Fruit fly (Drosophila melanogaster) whole organism, embryonic: ENCODE results near the gene CG14273.
A peak's percentile ranks its signal among the peaks of the same experiment; 100 is the strongest.

Source experiments
- Atf6 ChIP-seq: fragments of 200-800 bp; sonication (Bioruptor generic); IDR thresholded peaks from 2 replicates; pipeline ENCODE4 v1.3.6; 2022; ENCODE audit warnings: missing biosample characterization, missing genetic modification characterization
- Bgb ChIP-seq: fragments of 200-800 bp; sonication (Bioruptor generic); IDR thresholded peaks from 2 replicates; pipeline ENCODE4 v1.3.6; 2022; ENCODE audit warnings: missing biosample characterization, missing genetic modification characterization; ENCODE audit not compliant: partially characterized antibody
- CG10431 ChIP-seq: fragments of 200-800 bp; sonication (Bioruptor generic); optimal IDR thresholded peaks from 3 replicates; lab custom pipeline; 2018; ENCODE audit warnings: missing biosample characterization, mild to moderate bottlenecking, missing genetic modification characterization
- CG10543 ChIP-seq: fragments of 200-800 bp; sonication (Bioruptor generic); optimal IDR thresholded peaks from 3 replicates; lab custom pipeline; 2017; ENCODE audit warnings: missing biosample characterization, mild to moderate bottlenecking, missing genetic modification characterization, moderate library complexity
- CG10565 ChIP-seq: fragments of 200-800 bp; sonication (Bioruptor generic); optimal IDR thresholded peaks from 3 replicates; lab custom pipeline; 2016; ENCODE audit warnings: missing biosample characterization, mild to moderate bottlenecking, missing genetic modification characterization
- CG10959 ChIP-seq: fragments of 200-800 bp; sonication (Bioruptor generic); IDR thresholded peaks from 2 replicates; pipeline ENCODE4 v1.3.6; 2022; ENCODE audit warnings: missing biosample characterization, missing genetic modification characterization
- CG10979 ChIP-seq: fragments of 200-800 bp; sonication (Bioruptor generic); optimal IDR thresholded peaks from 2 replicates; lab custom pipeline; 2018; ENCODE audit warnings: missing biosample characterization, mild to moderate bottlenecking, missing genetic modification characterization, moderate library complexity
- CG12659 ChIP-seq: fragments of 200-800 bp; sonication (Bioruptor generic); optimal IDR thresholded peaks from 3 replicates; lab custom pipeline; 2017; ENCODE audit warnings: mild to moderate bottlenecking, missing biosample characterization, missing genetic modification reagents, missing genetic modification characterization
- CG15073 ChIP-seq: fragments of 200-800 bp; sonication (Bioruptor generic); optimal IDR thresholded peaks from 2 replicates; lab custom pipeline; 2016; ENCODE audit warnings: missing biosample characterization, missing genetic modification characterization
- CG1603 ChIP-seq: fragments of 200-800 bp; sonication (Bioruptor generic); optimal IDR thresholded peaks from 2 replicates; lab custom pipeline; 2019; ENCODE audit warnings: missing biosample characterization, mild to moderate bottlenecking, missing genetic modification characterization, moderate library complexity
- CG16813 ChIP-seq: fragments of 200-800 bp; sonication (Bioruptor generic); IDR thresholded peaks from 3 replicates; pipeline ENCODE4 v1.3.6; 2022; ENCODE audit warnings: missing biosample characterization, missing genetic modification characterization; ENCODE audit not compliant: partially characterized antibody
- CG3065 ChIP-seq: fragments of 200-800 bp; sonication (Bioruptor generic); optimal IDR thresholded peaks from 2 replicates; lab custom pipeline; 2016; ENCODE audit warnings: missing biosample characterization, missing genetic modification characterization
- CG3163 ChIP-seq: fragments of 200-800 bp; sonication (Bioruptor generic); optimal IDR thresholded peaks from 3 replicates; lab custom pipeline; 2016; ENCODE audit warnings: missing biosample characterization, missing genetic modification characterization
- CG3281 ChIP-seq: fragments of 200-800 bp; sonication (Bioruptor generic); optimal IDR thresholded peaks from 3 replicates; lab custom pipeline; 2017; ENCODE audit warnings: missing biosample characterization, mild to moderate bottlenecking, missing genetic modification characterization
- CG34224 ChIP-seq: fragments of 200-800 bp; sonication (Bioruptor generic); IDR thresholded peaks from 3 replicates; pipeline ENCODE4 v1.3.6; 2022; ENCODE audit warnings: missing biosample characterization, missing genetic modification characterization; ENCODE audit not compliant: partially characterized antibody
- CG34422 ChIP-seq: fragments of 200-800 bp; sonication (Bioruptor generic); IDR thresholded peaks from 3 replicates; pipeline ENCODE4 v1.3.6; 2022; ENCODE audit warnings: missing biosample characterization, missing genetic modification characterization
- CG6683 ChIP-seq: fragments of 200-800 bp; sonication (Bioruptor generic); optimal IDR thresholded peaks from 2 replicates; lab custom pipeline; 2017; ENCODE audit warnings: missing biosample characterization, mild to moderate bottlenecking, missing genetic modification characterization, missing genetic modification reagents
- CG6791 ChIP-seq: fragments of 200-800 bp; sonication (Bioruptor generic); IDR thresholded peaks from 3 replicates; pipeline ENCODE4 v1.3.6; 2022; ENCODE audit warnings: missing biosample characterization, missing genetic modification characterization; ENCODE audit not compliant: partially characterized antibody
- CG7357 ChIP-seq: fragments of 200-800 bp; sonication (Bioruptor generic); IDR thresholded peaks from 3 replicates; pipeline ENCODE4 v1.3.6; 2022; ENCODE audit warnings: missing biosample characterization, missing genetic modification characterization
- CG9817 ChIP-seq: fragments of 200-800 bp; sonication (Bioruptor generic); optimal IDR thresholded peaks from 2 replicates; lab custom pipeline; 2018; ENCODE audit warnings: missing biosample characterization, mild to moderate bottlenecking, missing genetic modification characterization, moderate library complexity
- Dll ChIP-seq: fragments of 200-800 bp; sonication (Bioruptor generic); IDR thresholded peaks from 4 replicates; pipeline ENCODE4 v1.3.6; 2022; ENCODE audit warnings: missing biosample characterization, missing genetic modification characterization; ENCODE audit not compliant: partially characterized antibody
- E2f2 ChIP-seq: fragments of 200-800 bp; sonication (Bioruptor generic); IDR thresholded peaks from 2 replicates; pipeline ENCODE4 v1.3.6; 2022; ENCODE audit warnings: missing biosample characterization, missing genetic modification characterization
- HmgD ChIP-seq: fragments of 200-800 bp; sonication (Bioruptor generic); optimal IDR thresholded peaks from 3 replicates; lab custom pipeline; 2016; ENCODE audit warnings: missing biosample characterization, missing genetic modification characterization
- Lpt ChIP-seq: fragments of >200 bp; optimal IDR thresholded peaks from 2 replicates; lab custom pipeline; 2018; ENCODE audit warnings: missing biosample characterization, missing genetic modification characterization
- Med ChIP-seq: fragments of 200-800 bp; sonication (Bioruptor generic); peaks from one replicate; lab custom pipeline; 2016; ENCODE audit warnings: missing biosample characterization, missing genetic modification characterization, mild to moderate bottlenecking, inconsistent platforms, moderate library complexity
- Oli ChIP-seq: fragments of 200-800 bp; sonication (Bioruptor generic); optimal IDR thresholded peaks from 2 replicates; lab custom pipeline; 2018; ENCODE audit warnings: missing biosample characterization, mild to moderate bottlenecking, missing genetic modification characterization, moderate library complexity
- Pdp1 ChIP-seq, 2 experiments: fragments of 200-800 bp; sonication (Bioruptor generic); optimal IDR thresholded peaks; 3 replicates each; lab custom pipeline; 2016; ENCODE audit warnings: missing biosample characterization in 2 of 2, missing genetic modification characterization in 2 of 2, mild to moderate bottlenecking in 1 of 2, moderate library complexity in 1 of 2
- Sin3A ChIP-seq: fragments of >200 bp; optimal IDR thresholded peaks from 2 replicates; lab custom pipeline; 2018
- Spps ChIP-seq: fragments of 200-800 bp; sonication (Bioruptor generic); optimal IDR thresholded peaks from 2 replicates; lab custom pipeline; 2018; ENCODE audit warnings: missing biosample characterization, mild to moderate bottlenecking, missing genetic modification characterization
- abd-A ChIP-seq: fragments of 200-800 bp; sonication (Bioruptor generic); optimal IDR thresholded peaks from 3 replicates; lab custom pipeline; 2019; ENCODE audit warnings: missing biosample characterization, mild to moderate bottlenecking, missing genetic modification characterization, moderate library complexity
- amos ChIP-seq: fragments of 200-800 bp; sonication (Bioruptor generic); IDR thresholded peaks from 2 replicates; pipeline ENCODE4 v1.3.6; 2022; ENCODE audit warnings: missing biosample characterization, missing genetic modification characterization; ENCODE audit not compliant: partially characterized antibody
- bsh ChIP-seq, 2 experiments: fragments of 200-800 bp; sonication (Bioruptor generic); optimal IDR thresholded peaks; 2 replicates each; lab custom pipeline; 2017 to 2018; ENCODE audit warnings: mild to moderate bottlenecking in 2 of 2, missing biosample characterization in 2 of 2, missing genetic modification characterization in 2 of 2, moderate library complexity in 1 of 2
- cas ChIP-seq: fragments of 200-800 bp; sonication (Bioruptor generic); IDR thresholded peaks from 2 replicates; pipeline ENCODE4 v1.3.6; 2022; ENCODE audit warnings: missing biosample characterization, missing genetic modification characterization
- caup ChIP-seq: fragments of 200-800 bp; sonication (Bioruptor generic); optimal IDR thresholded peaks from 3 replicates; lab custom pipeline; 2017; ENCODE audit warnings: missing biosample characterization, mild to moderate bottlenecking, missing genetic modification characterization, moderate library complexity; ENCODE audit not compliant: severe bottlenecking
- fru ChIP-seq: fragments of >200 bp; optimal IDR thresholded peaks from 2 replicates; lab custom pipeline; 2017
- gem ChIP-seq: fragments of 200-800 bp; sonication (Bioruptor generic); optimal IDR thresholded peaks from 2 replicates; lab custom pipeline; 2019; ENCODE audit warnings: missing biosample characterization, mild to moderate bottlenecking, missing genetic modification characterization, moderate library complexity
- gfzf ChIP-seq: fragments of 200-800 bp; sonication (Bioruptor generic); optimal IDR thresholded peaks from 2 replicates; lab custom pipeline; 2016; ENCODE audit warnings: missing biosample characterization, mild to moderate bottlenecking, missing genetic modification characterization, moderate library complexity
- grn ChIP-seq: fragments of 200-800 bp; sonication (Bioruptor generic); optimal IDR thresholded peaks from 3 replicates; lab custom pipeline; 2017; ENCODE audit warnings: missing biosample characterization, missing genetic modification characterization
- gro ChIP-seq: fragments of 200-800 bp; sonication (Bioruptor generic); optimal IDR thresholded peaks from 2 replicates; lab custom pipeline; 2016; ENCODE audit warnings: missing biosample characterization, missing genetic modification characterization
- ind ChIP-seq: fragments of 200-800 bp; sonication (Bioruptor generic); optimal IDR thresholded peaks from 3 replicates; lab custom pipeline; 2016; ENCODE audit warnings: missing biosample characterization, missing genetic modification characterization
- insv ChIP-seq, 2 experiments: fragments of 200-800 bp; sonication (Bioruptor generic); optimal IDR thresholded peaks; 3 replicates each; lab custom pipeline; 2016 to 2018; ENCODE audit warnings: missing biosample characterization in 2 of 2, missing genetic modification characterization in 2 of 2
- jing ChIP-seq: fragments of 200-800 bp; sonication (Bioruptor generic); optimal IDR thresholded peaks from 2 replicates; lab custom pipeline; 2018; ENCODE audit warnings: missing biosample characterization, mild to moderate bottlenecking, missing genetic modification characterization
- klu ChIP-seq: fragments of 200-800 bp; sonication (Bioruptor generic); IDR thresholded peaks from 2 replicates; pipeline ENCODE4 v1.3.6; 2022; ENCODE audit warnings: missing biosample characterization, missing genetic modification characterization
- lola ChIP-seq, 3 experiments: fragments of >200 bp in 2 of 3; fragments of 200-800 bp in 1 of 3; sonication (Bioruptor generic) in 1 of 3; optimal IDR thresholded peaks; 2 replicates each; lab custom pipeline; 2017 to 2019; ENCODE audit warnings: missing biosample characterization in 3 of 3, missing genetic modification characterization in 3 of 3, mild to moderate bottlenecking in 1 of 3, moderate library complexity in 1 of 3
- prd ChIP-seq, 3 experiments: fragments of >200 bp in 2 of 3; fragments of 200-800 bp in 1 of 3; sonication (Bioruptor generic) in 1 of 3; optimal IDR thresholded peaks in 2 of 3; IDR thresholded peaks in 1 of 3; 2 replicates in 2 of 3; 3 replicates in 1 of 3; pipeline versions ENCODE4 v1.3.6 to Lab custom; 2017 to 2022; ENCODE audit warnings: missing biosample characterization in 1 of 3, missing genetic modification characterization in 1 of 3
- psq ChIP-seq: fragments of 200-800 bp; sonication (Bioruptor generic); optimal IDR thresholded peaks from 2 replicates; lab custom pipeline; 2017; ENCODE audit warnings: missing biosample characterization, missing genetic modification characterization
- sens ChIP-seq: fragments of 200-800 bp; sonication (Bioruptor generic); peaks from one replicate; lab custom pipeline; 2016; ENCODE audit warnings: missing biosample characterization, missing genetic modification characterization
- unpg ChIP-seq: fragments of 200-800 bp; sonication (Bioruptor generic); optimal IDR thresholded peaks from 3 replicates; lab custom pipeline; 2018; ENCODE audit warnings: missing biosample characterization, mild to moderate bottlenecking, missing genetic modification characterization, moderate library complexity
- zen2 ChIP-seq: fragments of 200-800 bp; sonication (Bioruptor generic); IDR thresholded peaks from 3 replicates; pipeline ENCODE4 v1.3.6; 2022; ENCODE audit warnings: missing biosample characterization, missing genetic modification characterization; ENCODE audit not compliant: partially characterized antibody

CG14273 gene

DNA sequence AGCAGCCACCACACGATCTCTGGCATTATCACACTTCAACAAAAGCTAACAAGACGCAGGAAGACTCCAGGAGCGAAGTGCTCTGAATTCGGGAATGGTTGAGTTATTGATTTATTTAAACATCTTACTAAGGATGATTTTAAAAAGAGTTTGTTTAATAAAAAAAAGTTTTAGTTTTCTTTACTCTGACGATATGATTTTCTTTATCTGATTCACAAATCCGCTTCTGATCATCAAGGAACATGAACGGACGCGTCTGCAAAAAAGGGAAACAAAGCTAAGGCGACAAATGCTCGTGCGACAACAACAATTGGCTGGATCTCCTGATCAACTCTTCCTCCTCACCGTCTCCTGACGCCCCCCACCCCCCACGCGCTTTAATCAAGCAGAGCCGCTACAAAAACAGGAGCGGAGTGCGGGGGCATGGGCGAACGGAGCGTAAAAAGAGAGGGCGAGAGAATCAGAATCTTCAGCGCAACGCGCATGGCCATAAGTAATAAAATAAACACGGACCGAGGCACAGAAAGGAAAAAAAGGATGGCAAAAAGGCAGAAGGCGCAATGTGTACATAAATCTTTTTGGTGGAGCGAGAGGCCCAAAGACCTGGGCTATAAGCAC is 43.2 kb upstream of the CG14273 start (continued):
- TF ChIP-seq CG10543 (GFP tag; lab: Kevin White, UChicago) (no peak), CG15073 (no peak), ind (GFP tag; lab: Kevin White, UChicago) (no peak), lola (GFP tag; optimal IDR thresholded peaks at IDR 0.05; lab: Kevin White, UChicago) (peak in 1 of 3 experiments; percentile 13), gem (no peak), Lpt (GFP tag; lab: Kevin White, UChicago) (no peak), CG7357 (no peak), HmgD (GFP tag; lab: Kevin White, UChicago) (no peak), Pdp1 (GFP tag; optimal IDR thresholded peaks at IDR 0.05; lab: Kevin White, UChicago) (no peak), CG6791 (no peak), Sin3A (lab: Kevin White, UChicago) (no peak), Atf6 (no peak), CG1603 (tag; lab: Kevin White, UChicago) (no peak), amos (GFP tag; lab: Robert Waterston, UW) (peak; percentile 25; the same call in 1 of the 2 replicates), gro (no peak), bsh (GFP tag; optimal IDR thresholded peaks at IDR 0.05; lab: Kevin White, UChicago) (peak in 1 of 2 experiments; percentile 68), Dll (no peak), zen2 (GFP tag; lab: Robert Waterston, UW) (no peak), CG34224 (no peak), caup (no peak), insv (GFP tag; optimal IDR thresholded peaks at IDR 0.05; lab: Kevin White, UChicago) (no peak), Med (GFP tag; lab: Kevin White, UChicago) (peak; percentile 34), Oli (tag; lab: Kevin White, UChicago) (no peak), CG6683 (GFP tag; lab: Kevin White, UChicago) (no peak), Spps (no peak), CG12659 (no peak), unpg (GFP tag; lab: Kevin White, UChicago) (no peak), CG34422 (no peak), fru (no peak), prd (optimal IDR thresholded peaks at IDR 0.05; lab: Kevin White, UChicago) (no peak), prd (GFP tag; IDR thresholded peaks at IDR 0.05; lab: Robert Waterston, UW) (peak; percentile 16; the same call in 1 of the 3 replicates), gfzf (no peak), CG16813 (GFP tag; lab: Robert Waterston, UW) (0 out of 3 replicates have a peak, but pooled peaks have one; percentile 9), klu (GFP tag; lab: Robert Waterston, UW) (no peak), E2f2 (no peak), CG3065 (GFP tag; lab: Kevin White, UChicago) (no peak), CG9817 (no peak), jing (GFP tag; lab: Kevin White, UChicago) (no peak), CG3163 (no peak), Bgb (GFP tag; lab: Robert Waterston, UW) (no peak), CG10431 (GFP tag; lab: Kevin White, UChicago) (no peak), abd-A (tag; lab: Kevin White, UChicago) (no peak), sens (GFP tag; lab: Kevin White, UChicago) (peak; percentile 38), grn (GFP tag; lab: Kevin White, UChicago) (no peak), CG10565 (no peak), CG10959 (no peak), CG3281 (no peak), cas (GFP tag; lab: Robert Waterston, UW) (no peak), CG10979 (peak; percentile 19), psq (GFP tag; lab: Kevin White, UChicago) (no peak)
